Worm (Caenorhabditis elegans): ENCODE results near the gene rpoa-1.

- TF ChIP-seq ref-1 (GFP tag; conservative IDR thresholded peaks at IDR 0.05) (no peak), klf-2 (GFP tag; conservative IDR thresholded peaks at IDR 0.05) (no peak)
Measured at ce11 chrII:13670707-13671295, 23.8 kb downstream of the rpoa-1 start.
